Fruit fly (Drosophila melanogaster): ENCODE data around the gene Ipp.

Ipp gene

dm6 chr3R:14005152-14005551, 46.6 kb downstream of the Ipp start (continued):
- TF ChIP-seq CG16813 (GFP tag; IDR thresholded peaks at IDR 0.05; ENCODE audit: partially characterized antibody): no peak
- no peak for TF ChIP-seq dmrt11E (tag; optimal IDR thresholded peaks at IDR 0.05)
- TF ChIP-seq inv (GFP tag; IDR thresholded peaks at IDR 0.05; ENCODE audit: partially characterized antibody): no peak
- TF ChIP-seq CG17328 (GFP tag; IDR thresholded peaks at IDR 0.05): no peak
- no peak for TF ChIP-seq CG10267 (tag; optimal IDR thresholded peaks at IDR 0.05)
- TF ChIP-seq kah (GFP tag; optimal IDR thresholded peaks at IDR 0.05): no peak
- TF ChIP-seq Dip2 (GFP tag; IDR thresholded peaks at IDR 0.05): no peak
- TF ChIP-seq Lim3 (GFP tag; IDR thresholded peaks at IDR 0.05): no peak
- TF ChIP-seq CG1529 (GFP tag; optimal IDR thresholded peaks at IDR 0.05): no peak
- no peak for TF ChIP-seq CG6175 (GFP tag; IDR thresholded peaks at IDR 0.05)
- TF ChIP-seq bab2 (GFP tag; optimal IDR thresholded peaks at IDR 0.05): no peak
- TF ChIP-seq Trl (optimal IDR thresholded peaks at IDR 0.05): no peak
- TF ChIP-seq Trl (GFP tag; optimal IDR thresholded peaks at IDR 0.05): no peak
- TF ChIP-seq onecut (GFP tag; IDR thresholded peaks at IDR 0.05): no peak
- no peak for TF ChIP-seq slbo (GFP tag; IDR thresholded peaks at IDR 0.05)
- no peak for TF ChIP-seq CG9876 (GFP tag; optimal IDR thresholded peaks at IDR 0.05)
- no peak for TF ChIP-seq CG9215 (GFP tag; IDR thresholded peaks at IDR 0.05)
- no peak for TF ChIP-seq Asciz (GFP tag; optimal IDR thresholded peaks at IDR 0.05)
- TF ChIP-seq Deaf1 (tag; optimal IDR thresholded peaks at IDR 0.05): peak; percentile 47
- no peak for TF ChIP-seq CG10959 (GFP tag; IDR thresholded peaks at IDR 0.05)
- no peak for TF ChIP-seq ato (GFP tag; IDR thresholded peaks at IDR 0.05; ENCODE audit: partially characterized antibody)
- TF ChIP-seq ems (GFP tag; optimal IDR thresholded peaks at IDR 0.05): no peak
- TF ChIP-seq chm (GFP tag; IDR thresholded peaks at IDR 0.05): no peak
- no peak for TF ChIP-seq CG7357 (GFP tag; IDR thresholded peaks at IDR 0.05)
- TF ChIP-seq Xrp1 (GFP tag; IDR thresholded peaks at IDR 0.05): no peak
- TF ChIP-seq PHDP (tag; optimal IDR thresholded peaks at IDR 0.05): no peak
- TF ChIP-seq Dp (GFP tag; optimal IDR thresholded peaks at IDR 0.05): no peak
- TF ChIP-seq schlank (tag; optimal IDR thresholded peaks at IDR 0.05): no peak
- TF ChIP-seq tio (GFP tag; optimal IDR thresholded peaks at IDR 0.05): no peak
- no peak for TF ChIP-seq CG7963 (GFP tag; IDR thresholded peaks at IDR 0.05; ENCODE audit: partially characterized antibody)
- no peak for TF ChIP-seq CG17568 (GFP tag; optimal IDR thresholded peaks at IDR 0.05)
- no peak for TF ChIP-seq pb (GFP tag; optimal IDR thresholded peaks at IDR 0.05)
- no peak for TF ChIP-seq CG15269 (tag; optimal IDR thresholded peaks at IDR 0.05)
- TF ChIP-seq CG7745 (tag; optimal IDR thresholded peaks at IDR 0.05): peak; percentile 20
- TF ChIP-seq CG11085 (GFP tag; IDR thresholded peaks at IDR 0.05): no peak
- no peak for TF ChIP-seq CG30431 (GFP tag; optimal IDR thresholded peaks at IDR 0.05)
- TF ChIP-seq zen2 (GFP tag; IDR thresholded peaks at IDR 0.05; ENCODE audit: partially characterized antibody): no peak
- no peak for TF ChIP-seq gfzf (GFP tag; optimal IDR thresholded peaks at IDR 0.05)
- TF ChIP-seq cg (GFP tag; optimal IDR thresholded peaks at IDR 0.05): peak; percentile 30
- no peak for TF ChIP-seq CG11723 (GFP tag; optimal IDR thresholded peaks at IDR 0.05)
- TF ChIP-seq CG33213 (GFP tag; optimal IDR thresholded peaks at IDR 0.05): no peak
- TF ChIP-seq kni (GFP tag; optimal IDR thresholded peaks at IDR 0.05): peak; percentile 28
- TF ChIP-seq Hr3 (GFP tag; optimal IDR thresholded peaks at IDR 0.05): no peak
- no peak for TF ChIP-seq CG4328 (GFP tag; optimal IDR thresholded peaks at IDR 0.05)
- TF ChIP-seq lilli (GFP tag; optimal IDR thresholded peaks at IDR 0.05): no peak
- no peak for TF ChIP-seq HLHmδ (GFP tag; optimal IDR thresholded peaks at IDR 0.05)
- peak; percentile 23 for TF ChIP-seq Vsx1 (GFP tag; optimal IDR thresholded peaks at IDR 0.05)
- no peak for TF ChIP-seq Ravus (GFP tag; IDR thresholded peaks at IDR 0.05)
- TF ChIP-seq H2.0 (GFP tag; IDR thresholded peaks at IDR 0.05): no peak
- no peak for TF ChIP-seq CG18476 (GFP tag; optimal IDR thresholded peaks at IDR 0.05)
- no peak for TF ChIP-seq TFAM (GFP tag; optimal IDR thresholded peaks at IDR 0.05)
- TF ChIP-seq CG14050 (GFP tag; IDR thresholded peaks at IDR 0.05): no peak
